Worm (Caenorhabditis elegans): ENCODE results near the gene F09C8.2.

Gene F09C8.2

ce11 chrX:16091166-16091565, 55.7 kb downstream of the F09C8.2 start:
- TF ChIP-seq F55B11.4 (tag; optimal IDR thresholded peaks at IDR 0.05; ENCODE audit: borderline replicate concordance, insufficient read depth) = no peak
- peak; percentile 26; the same call in 1 of the 2 replicates for TF ChIP-seq hmg-1.2 (GFP tag; IDR thresholded peaks at IDR 0.05)
- no peak for TF ChIP-seq snpc-1.1 (tag; optimal IDR thresholded peaks at IDR 0.05; ENCODE audit: insufficient read depth)
- 0 out of 2 replicates have a peak, but pooled peaks have one; percentile 33 for TF ChIP-seq Y56A3A.18 (GFP tag; IDR thresholded peaks at IDR 0.05)
- TF ChIP-seq snpc-4 (GFP tag; optimal IDR thresholded peaks at IDR 0.05) = no peak
- peak in 3 of 4 experiments; percentile 46 to 91 (median 89) for TF ChIP-seq snpc-4 (tag; optimal IDR thresholded peaks at IDR 0.05)
- TF ChIP-seq atf-7 (tag; optimal IDR thresholded peaks at IDR 0.05) = no peak
- no peak for TF ChIP-seq hsf-1 (GFP tag; IDR thresholded peaks at IDR 0.05)

All from whole organism, young adult.